Fruit fly (Drosophila melanogaster): Measurements from ENCODE around the gene CG1958.

CG1958 gene

DNA sequence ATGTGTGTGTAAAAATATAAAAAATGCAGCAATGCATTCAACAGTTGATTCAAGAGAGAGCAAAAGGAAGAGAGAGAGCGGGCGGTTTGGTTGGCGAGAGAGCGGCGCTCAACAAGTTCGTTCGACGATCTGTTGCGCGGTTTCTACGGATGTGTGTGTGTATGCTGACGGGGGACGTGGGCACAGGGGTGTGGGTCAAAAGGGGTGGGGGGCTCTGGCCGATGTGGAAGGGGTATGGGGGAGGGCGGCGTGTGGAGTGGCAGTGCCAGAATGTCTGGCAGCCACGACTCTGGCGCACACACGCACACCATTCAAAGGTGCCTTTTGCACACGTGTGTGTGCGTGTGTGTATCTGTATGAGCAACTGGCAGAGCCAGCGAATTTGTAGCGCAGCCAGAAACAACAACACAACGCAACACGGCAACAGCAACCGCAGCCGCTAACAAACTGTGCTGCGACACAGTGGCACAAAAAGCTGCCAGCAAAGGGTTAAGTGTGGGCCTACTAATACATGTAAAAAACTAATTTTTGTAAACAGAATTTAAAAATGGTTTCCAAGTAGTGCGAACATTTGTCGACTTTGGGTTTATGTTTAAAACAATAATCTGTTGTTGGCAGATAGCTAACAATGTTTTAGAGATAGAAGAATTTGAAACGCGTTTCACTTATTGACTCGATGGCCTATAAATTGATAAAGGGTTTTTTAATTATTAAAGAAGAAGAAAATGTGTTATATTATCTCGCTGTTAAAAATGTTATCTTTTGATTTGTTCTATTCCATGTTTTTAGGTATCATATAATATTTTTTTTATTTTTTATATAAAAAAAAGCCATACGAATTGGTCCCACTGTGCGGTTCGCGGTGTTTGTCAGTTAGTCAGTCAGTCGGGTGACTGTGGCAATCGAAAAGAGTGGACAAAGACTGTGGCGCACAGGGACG, 40.1 kb downstream of the CG1958 start (continued):
- TF ChIP-seq CG9215 (GFP tag; IDR thresholded peaks at IDR 0.05) = peak; percentile 77
- TF ChIP-seq CG31388 (GFP tag; optimal IDR thresholded peaks at IDR 0.05) = peak; percentile 67
- peak; percentile 88 for TF ChIP-seq twi (tag; optimal IDR thresholded peaks at IDR 0.05)
- peak; percentile 70 for TF ChIP-seq ssp (GFP tag; IDR thresholded peaks at IDR 0.05)
- TF ChIP-seq Xrp1 (GFP tag; IDR thresholded peaks at IDR 0.05) = peak; percentile 82
- TF ChIP-seq Sry-δ (GFP tag; optimal IDR thresholded peaks at IDR 0.05) = peak; percentile 18
- peak; percentile 39; the same call in 1 of the 2 replicates for TF ChIP-seq CG10959 (GFP tag; IDR thresholded peaks at IDR 0.05)
- peak; percentile 66 for TF ChIP-seq CG10366 (GFP tag; IDR thresholded peaks at IDR 0.05)
- peak; percentile 97 for TF ChIP-seq CG2712 (tag; optimal IDR thresholded peaks at IDR 0.05)
- TF ChIP-seq wek (GFP tag; optimal IDR thresholded peaks at IDR 0.05) = peak; percentile 28
- peak; percentile 78 for TF ChIP-seq Nf-YB (GFP tag; optimal IDR thresholded peaks at IDR 0.05)
- TF ChIP-seq jigr1 (GFP tag; IDR thresholded peaks at IDR 0.05) = peak; percentile 80; the same call in 2 of the 3 replicates
- TF ChIP-seq CG2875 (GFP tag; optimal IDR thresholded peaks at IDR 0.05) = peak; percentile 92
- peak; percentile 43 for TF ChIP-seq vvl (GFP tag; IDR thresholded peaks at IDR 0.05)
- peak; percentile 66 for TF ChIP-seq Drgx (GFP tag; IDR thresholded peaks at IDR 0.05)
- TF ChIP-seq abd-A (tag; optimal IDR thresholded peaks at IDR 0.05) = no peak
- TF ChIP-seq HHEX (GFP tag; optimal IDR thresholded peaks at IDR 0.05) = peak; percentile 92
- TF ChIP-seq CG16863 (GFP tag; optimal IDR thresholded peaks at IDR 0.05) = peak; percentile 84
- TF ChIP-seq usp (GFP tag; optimal IDR thresholded peaks at IDR 0.05) = no peak
- TF ChIP-seq toy (GFP tag; IDR thresholded peaks at IDR 0.05) = no peak
- peak; percentile 46 for TF ChIP-seq btn (GFP tag; optimal IDR thresholded peaks at IDR 0.05)
- TF ChIP-seq CG7987 (GFP tag; optimal IDR thresholded peaks at IDR 0.05) = no peak
- peak; percentile 74 for TF ChIP-seq CG6683 (GFP tag; optimal IDR thresholded peaks at IDR 0.05)
- TF ChIP-seq CG2120 (GFP tag; optimal IDR thresholded peaks at IDR 0.05) = peak; percentile 87
- TF ChIP-seq maf-S (GFP tag; optimal IDR thresholded peaks at IDR 0.05) = peak; percentile 63
- peak; percentile 93 for TF ChIP-seq D19A (tag; optimal IDR thresholded peaks at IDR 0.05)
- peak; percentile 46 for TF ChIP-seq nau (GFP tag; optimal IDR thresholded peaks at IDR 0.05)
- peak; percentile 65 to 96 for TF ChIP-seq Hr51 (GFP tag; optimal IDR thresholded peaks at IDR 0.05)
- peak; percentile 94 for TF ChIP-seq Med (GFP tag)
- peak; percentile 81 for TF ChIP-seq CG8089 (GFP tag; optimal IDR thresholded peaks at IDR 0.05)
- peak; percentile 79 for TF ChIP-seq CG3065 (GFP tag; optimal IDR thresholded peaks at IDR 0.05)
- TF ChIP-seq CG14667 (GFP tag; IDR thresholded peaks at IDR 0.05) = peak; percentile 74
- no peak for TF ChIP-seq CG15479 (GFP tag; optimal IDR thresholded peaks at IDR 0.05)
- TF ChIP-seq gfzf (GFP tag; optimal IDR thresholded peaks at IDR 0.05) = no peak
- TF ChIP-seq unc-4 (GFP tag; IDR thresholded peaks at IDR 0.05; ENCODE audit: partially characterized antibody) = no peak
- peak; percentile 80 for TF ChIP-seq CG9609 (GFP tag; optimal IDR thresholded peaks at IDR 0.05)
- peak; percentile 67 for TF ChIP-seq ara (GFP tag; IDR thresholded peaks at IDR 0.05)
- peak; percentile 63 for TF ChIP-seq dan (GFP tag; IDR thresholded peaks at IDR 0.05)
- TF ChIP-seq exex (tag; optimal IDR thresholded peaks at IDR 0.05) = peak; percentile 48
- no peak for TF ChIP-seq hkb (optimal IDR thresholded peaks at IDR 0.05)
- no peak; the same call in none of the 2 replicates for TF ChIP-seq hkb (GFP tag; IDR thresholded peaks at IDR 0.05)
- TF ChIP-seq fu2 (GFP tag; optimal IDR thresholded peaks at IDR 0.05) = peak; percentile 80
- peak; percentile 91 for TF ChIP-seq org-1 (GFP tag; optimal IDR thresholded peaks at IDR 0.05)
- peak; percentile 94 for TF ChIP-seq CG15269 (tag; optimal IDR thresholded peaks at IDR 0.05)
- TF ChIP-seq sisA (GFP tag; IDR thresholded peaks at IDR 0.05) = peak; percentile 77
- peak; percentile 75 for TF ChIP-seq CG12942 (GFP tag; optimal IDR thresholded peaks at IDR 0.05)
- TF ChIP-seq nom (GFP tag; optimal IDR thresholded peaks at IDR 0.05) = peak; percentile 66
- TF ChIP-seq CG14441 (GFP tag; IDR thresholded peaks at IDR 0.05) = peak; percentile 67
- peak; percentile 96 for TF ChIP-seq Meics (GFP tag; optimal IDR thresholded peaks at IDR 0.05)

Measured in whole organism, embryonic.